Fruit fly (Drosophila melanogaster) whole organism, embryonic: ENCODE data around the gene CG42395.

ENCODE experiments used
- Asciz ChIP-seq: fragments of 200-800 bp; sonication (Bioruptor generic); optimal IDR thresholded peaks from 2 replicates; lab custom pipeline; 2017; ENCODE audit warnings: missing biosample characterization, mild to moderate bottlenecking, missing genetic modification characterization, missing genetic modification reagents
- Blimp-1 ChIP-seq: fragments of 200-800 bp; sonication (Bioruptor generic); optimal IDR thresholded peaks from 3 replicates; lab custom pipeline; 2018; ENCODE audit warnings: missing biosample characterization, missing genetic modification characterization, mild to moderate bottlenecking, moderate library complexity, missing genetic modification reagents
- CG11696 ChIP-seq: fragments of 200-800 bp; sonication (Bioruptor generic); IDR thresholded peaks from 2 replicates; pipeline ENCODE4 v1.3.6; 2022; ENCODE audit warnings: missing biosample characterization, missing genetic modification characterization
- CG12071 ChIP-seq: fragments of 200-800 bp; sonication (Bioruptor generic); optimal IDR thresholded peaks from 3 replicates; lab custom pipeline; 2018; ENCODE audit warnings: missing biosample characterization, mild to moderate bottlenecking, missing genetic modification characterization
- CG14050 ChIP-seq: fragments of 200-800 bp; sonication (Bioruptor generic); IDR thresholded peaks from 3 replicates; pipeline ENCODE4 v1.3.6; 2022; ENCODE audit warnings: missing biosample characterization, missing genetic modification characterization
- CG31441 ChIP-seq: fragments of 200-800 bp; sonication (Bioruptor generic); IDR thresholded peaks from 2 replicates; pipeline ENCODE4 v1.3.6; 2022; ENCODE audit warnings: missing biosample characterization, missing genetic modification characterization
- CG34376 ChIP-seq: fragments of 200-800 bp; sonication (Bioruptor generic); optimal IDR thresholded peaks from 2 replicates; lab custom pipeline; 2018; ENCODE audit warnings: missing biosample characterization, mild to moderate bottlenecking, missing genetic modification characterization
- CG4424 ChIP-seq: fragments of 200-800 bp; sonication (Bioruptor generic); optimal IDR thresholded peaks from 3 replicates; lab custom pipeline; 2016; ENCODE audit warnings: missing biosample characterization, missing genetic modification characterization
- CG4730 ChIP-seq: fragments of 200-800 bp; sonication (Bioruptor generic); IDR thresholded peaks from 2 replicates; pipeline ENCODE4 v1.3.6; 2022; ENCODE audit warnings: missing biosample characterization, missing genetic modification characterization
- CG5180 ChIP-seq: fragments of 200-800 bp; sonication (Bioruptor generic); optimal IDR thresholded peaks from 3 replicates; lab custom pipeline; 2017; ENCODE audit warnings: missing biosample characterization, missing genetic modification characterization, mild to moderate bottlenecking, moderate library complexity, missing genetic modification reagents
- CG6654 ChIP-seq: fragments of 200-800 bp; sonication (Bioruptor generic); optimal IDR thresholded peaks from 2 replicates; lab custom pipeline; 2017; ENCODE audit warnings: missing biosample characterization, mild to moderate bottlenecking, missing genetic modification characterization
- CG6813 ChIP-seq: fragments of 200-800 bp; sonication (Bioruptor generic); optimal IDR thresholded peaks from 2 replicates; lab custom pipeline; 2017; ENCODE audit warnings: missing biosample characterization, missing genetic modification characterization, mild to moderate bottlenecking, moderate library complexity, missing genetic modification reagents
- CG7987 ChIP-seq: fragments of 200-800 bp; sonication (Bioruptor generic); optimal IDR thresholded peaks from 2 replicates; lab custom pipeline; 2018; ENCODE audit warnings: missing biosample characterization, mild to moderate bottlenecking, missing genetic modification characterization, moderate library complexity
- Eip74EF ChIP-seq, 2 experiments: fragments of 200-800 bp in 1 of 2; fragments of >200 bp in 1 of 2; sonication (Bioruptor generic) in 1 of 2; optimal IDR thresholded peaks; 2 replicates each; lab custom pipeline; 2017 to 2019; ENCODE audit warnings: missing biosample characterization in 2 of 2, missing genetic modification characterization in 2 of 2, mild to moderate bottlenecking in 1 of 2, moderate library complexity in 1 of 2
- GATAe ChIP-seq: fragments of 200-800 bp; sonication (Bioruptor generic); conservative IDR thresholded peaks from 2 replicates; pipeline ENCODE4 v1.3.6; 2022; ENCODE audit warnings: missing biosample characterization, missing genetic modification characterization
- Hr39 ChIP-seq: fragments of >200 bp; optimal IDR thresholded peaks from 2 replicates; lab custom pipeline; 2017
- Med ChIP-seq: fragments of 200-800 bp; sonication (Bioruptor generic); peaks from one replicate; lab custom pipeline; 2016; ENCODE audit warnings: missing biosample characterization, missing genetic modification characterization, mild to moderate bottlenecking, inconsistent platforms, moderate library complexity
- Sry-β ChIP-seq: fragments of 200-800 bp; sonication (Bioruptor generic); optimal IDR thresholded peaks from 2 replicates; lab custom pipeline; 2018; ENCODE audit warnings: missing biosample characterization, mild to moderate bottlenecking, missing genetic modification characterization, moderate library complexity
- Sry-δ ChIP-seq: fragments of 200-800 bp; sonication (Bioruptor generic); optimal IDR thresholded peaks from 2 replicates; lab custom pipeline; 2016; ENCODE audit warnings: missing biosample characterization, missing genetic modification characterization
- ato ChIP-seq: fragments of 200-800 bp; sonication (Bioruptor generic); IDR thresholded peaks from 2 replicates; pipeline ENCODE4 v1.3.6; 2022; ENCODE audit warnings: missing biosample characterization, missing genetic modification characterization; ENCODE audit not compliant: partially characterized antibody
- bigmax ChIP-seq: fragments of 200-800 bp; sonication (Bioruptor generic); optimal IDR thresholded peaks from 2 replicates; lab custom pipeline; 2018; ENCODE audit warnings: missing biosample characterization, mild to moderate bottlenecking, missing genetic modification characterization
- chinmo ChIP-seq: fragments of 200-800 bp; sonication (Bioruptor generic); IDR thresholded peaks from 4 replicates; pipeline ENCODE4 v1.3.6; 2022; ENCODE audit warnings: missing biosample characterization, missing genetic modification characterization; ENCODE audit not compliant: partially characterized antibody
- crol ChIP-seq: fragments of 200-800 bp; sonication (Bioruptor generic); IDR thresholded peaks from 2 replicates; pipeline ENCODE4 v1.3.6; 2022; ENCODE audit warnings: missing biosample characterization, missing genetic modification characterization
- exex ChIP-seq: fragments of 200-800 bp; sonication (Bioruptor generic); optimal IDR thresholded peaks from 4 replicates; lab custom pipeline; 2018; ENCODE audit warnings: missing biosample characterization, mild to moderate bottlenecking, missing genetic modification characterization, moderate library complexity
- grn ChIP-seq: fragments of 200-800 bp; sonication (Bioruptor generic); optimal IDR thresholded peaks from 3 replicates; lab custom pipeline; 2017; ENCODE audit warnings: missing biosample characterization, missing genetic modification characterization
- gro ChIP-seq: fragments of 200-800 bp; sonication (Bioruptor generic); optimal IDR thresholded peaks from 2 replicates; lab custom pipeline; 2016; ENCODE audit warnings: missing biosample characterization, missing genetic modification characterization
- lab ChIP-seq: fragments of 200-800 bp; sonication (Bioruptor generic); optimal IDR thresholded peaks from 3 replicates; lab custom pipeline; 2017; ENCODE audit warnings: missing biosample characterization, missing genetic modification characterization, mild to moderate bottlenecking, moderate library complexity, missing genetic modification reagents
- lbe ChIP-seq: fragments of 200-800 bp; sonication (Bioruptor generic); optimal IDR thresholded peaks from 2 replicates; lab custom pipeline; 2016; ENCODE audit warnings: missing biosample characterization, mild to moderate bottlenecking, missing genetic modification characterization
- mirr ChIP-seq: fragments of 200-800 bp; sonication (Bioruptor generic); optimal IDR thresholded peaks from 3 replicates; lab custom pipeline; 2018; ENCODE audit warnings: missing biosample characterization, mild to moderate bottlenecking, missing genetic modification characterization
- nom ChIP-seq: fragments of 200-800 bp; sonication (Bioruptor generic); optimal IDR thresholded peaks from 2 replicates; lab custom pipeline; 2017; ENCODE audit warnings: missing biosample characterization, missing genetic modification characterization, mild to moderate bottlenecking, moderate library complexity, missing genetic modification reagents
- pfk ChIP-seq: fragments of 200-800 bp; sonication (Bioruptor generic); optimal IDR thresholded peaks from 2 replicates; lab custom pipeline; 2018; ENCODE audit warnings: missing biosample characterization, mild to moderate bottlenecking, missing genetic modification characterization, moderate library complexity
- rib ChIP-seq: fragments of 200-800 bp; sonication (Bioruptor generic); IDR thresholded peaks from 2 replicates; pipeline ENCODE4 v1.3.6; 2022; ENCODE audit warnings: missing biosample characterization, missing genetic modification characterization
- sens ChIP-seq: fragments of 200-800 bp; sonication (Bioruptor generic); peaks from one replicate; lab custom pipeline; 2016; ENCODE audit warnings: missing biosample characterization, missing genetic modification characterization
- sqz ChIP-seq: fragments of 200-800 bp; sonication (Bioruptor generic); optimal IDR thresholded peaks from 3 replicates; lab custom pipeline; 2018; ENCODE audit warnings: missing biosample characterization, mild to moderate bottlenecking, missing genetic modification characterization
- sr ChIP-seq: fragments of 200-800 bp; sonication (Bioruptor generic); IDR thresholded peaks from 3 replicates; pipeline ENCODE4 v1.3.6; 2022; ENCODE audit warnings: missing biosample characterization, missing genetic modification characterization
- sug ChIP-seq: fragments of 200-800 bp; optimal IDR thresholded peaks from 2 replicates; lab custom pipeline; 2019; ENCODE audit warnings: missing biosample characterization, mild to moderate bottlenecking, missing genetic modification characterization, moderate library complexity
- tx ChIP-seq: fragments of 200-800 bp; sonication (Bioruptor generic); optimal IDR thresholded peaks from 2 replicates; lab custom pipeline; 2016; ENCODE audit warnings: missing biosample characterization, missing genetic modification characterization
- vvl ChIP-seq: fragments of 200-800 bp; sonication (Bioruptor generic); IDR thresholded peaks from 2 replicates; pipeline ENCODE4 v1.3.6; 2022; ENCODE audit warnings: missing biosample characterization, missing genetic modification characterization
- zfh1 ChIP-seq: fragments of 200-800 bp; sonication (Bioruptor generic); IDR thresholded peaks from 3 replicates; pipeline ENCODE4 v1.3.6; 2022; ENCODE audit warnings: missing biosample characterization, missing genetic modification characterization

The CG42395 gene

dm6 chrX:9577338-9577644 lies 1.2 kb upstream of the CG42395 start:
- TF ChIP-seq nom (GFP tag; lab: Kevin White, UChicago) (peak; percentile 73), Sry-δ (no peak)
- TF ChIP-seq, all 482 proteins: peak for 1

- TF ChIP-seq vvl, result peak; percentile 36; the same call in 1 of the 2 replicates
- no peak for TF ChIP-seq tx (GFP tag; lab: Kevin White, UChicago)
- TF ChIP-seq GATAe (GFP tag; lab: Robert Waterston, UW), result 0 out of 2 replicates have a peak, but pooled peaks have one; percentile 24
- TF ChIP-seq Eip74EF (GFP tag; optimal IDR thresholded peaks at IDR 0.05; lab: Kevin White, UChicago), result peak in 1 of 2 experiments; percentile 47
- peak; percentile 24 for TF ChIP-seq lbe (GFP tag; lab: Kevin White, UChicago)
- TF ChIP-seq Blimp-1 (GFP tag; lab: Kevin White, UChicago), result peak; percentile 75
- peak; percentile 88 for TF ChIP-seq CG34376
- peak; percentile 63; the same call in 1 of the 2 replicates for TF ChIP-seq CG11696
- no peak for TF ChIP-seq CG5180 (GFP tag; lab: Kevin White, UChicago)
- TF ChIP-seq lab (GFP tag; lab: Kevin White, UChicago), result peak; percentile 34
- peak; percentile 67 for TF ChIP-seq mirr (GFP tag; lab: Kevin White, UChicago)
- TF ChIP-seq crol (GFP tag; lab: Robert Waterston, UW), result peak; percentile 44; the same call in 1 of the 2 replicates
- no peak for TF ChIP-seq sqz
- no peak for TF ChIP-seq Asciz (GFP tag; lab: Kevin White, UChicago)
- TF ChIP-seq Med (GFP tag; lab: Kevin White, UChicago), result peak; percentile 77
- no peak for TF ChIP-seq CG4424 (GFP tag; lab: Kevin White, UChicago)
- TF ChIP-seq CG6813, result peak; percentile 24
- 0 out of 3 replicates have a peak, but pooled peaks have one; percentile 28 for TF ChIP-seq zfh1 (GFP tag; lab: Robert Waterston, UW)
- no peak for TF ChIP-seq CG6654 (GFP tag; lab: Kevin White, UChicago)
- TF ChIP-seq exex (tag; lab: Kevin White, UChicago), result peak; percentile 92
- 0 out of 4 replicates have a peak, but pooled peaks have one; percentile 27 for TF ChIP-seq chinmo
- peak; percentile 5 for TF ChIP-seq CG12071 (GFP tag; lab: Kevin White, UChicago)
- TF ChIP-seq rib, result peak; percentile 32; the same call in 1 of the 2 replicates
- peak; percentile 5 for TF ChIP-seq CG7987 (GFP tag; lab: Kevin White, UChicago)
- peak; percentile 59 for TF ChIP-seq sens (GFP tag; lab: Kevin White, UChicago)
- TF ChIP-seq sug (tag; lab: Kevin White, UChicago), result peak; percentile 82
- TF ChIP-seq grn (GFP tag; lab: Kevin White, UChicago), result peak; percentile 56
- peak; percentile 39 for TF ChIP-seq bigmax (GFP tag; lab: Kevin White, UChicago)
- TF ChIP-seq sr (GFP tag; lab: Robert Waterston, UW), result 0 out of 3 replicates have a peak, but pooled peaks have one; percentile 11
- peak; percentile 5 for TF ChIP-seq gro (GFP tag; lab: Kevin White, UChicago)
- TF ChIP-seq pfk (GFP tag; lab: Kevin White, UChicago), result peak; percentile 25
- no peak for TF ChIP-seq CG4730
- TF ChIP-seq, all 482 proteins: peak for 25
Measured at dm6 chrX:9576504-9577337, 674 bp upstream of the CG42395 start.

dm6 chrX:9571208-9571607 lies 4.8 kb downstream of the CG42395 start, which contains the start of gene Cubn:
TSS of gene Cubn (minus strand) at chrX:9571308.
- TF ChIP-seq CG14050 (GFP tag; lab: Robert Waterston, UW) (no peak), ato (GFP tag; lab: Robert Waterston, UW) (no peak), sug (tag; lab: Kevin White, UChicago) (no peak), CG31441 (no peak), Sry-β (GFP tag; lab: Kevin White, UChicago) (no peak), Hr39 (lab: Kevin White, UChicago) (no peak)
